Worm (Caenorhabditis elegans): ENCODE data around the gene nspc-15.

Gene nspc-15

ce11 chrX:12362951-12363486, 2.5 kb downstream of the nspc-15 start:
- TF ChIP-seq hmg-4 (GFP tag; optimal IDR thresholded peaks at IDR 0.05) (no peak), F13C5.2 (tag; optimal IDR thresholded peaks at IDR 0.05) (peak; percentile 49)

ce11 chrX:12364804-12365203, 4.3 kb downstream of the nspc-15 start, which contains the start of gene F19H6.5:
Gene F19H6.5, minus strand, starts transcription at chrX:12364904.
- TF ChIP-seq pes-1 (GFP tag; IDR thresholded peaks at IDR 0.05) (no peak), ceh-36 (tag; optimal IDR thresholded peaks at IDR 0.05) (no peak), hnd-1 (tag; optimal IDR thresholded peaks at IDR 0.05) (no peak), scrt-1 (GFP tag; IDR thresholded peaks at IDR 0.05) (no peak), F13C5.2 (tag; optimal IDR thresholded peaks at IDR 0.05) (no peak), B0310.2 (tag; optimal IDR thresholded peaks at IDR 0.05) (no peak)

ce11 chrX:12365388-12365787, 4.8 kb downstream of the nspc-15 start, which contains the start of gene F19H6.4:
Gene F19H6.4, plus strand, starts transcription at chrX:12365688.
- no peak for TF ChIP-seq F13C5.2 (tag; optimal IDR thresholded peaks at IDR 0.05)
- TF ChIP-seq hmg-4 (GFP tag; optimal IDR thresholded peaks at IDR 0.05), result no peak
- TF ChIP-seq hnd-1 (tag; optimal IDR thresholded peaks at IDR 0.05), result no peak

ce11 chrX:12367498-12367897, 7.0 kb downstream of the nspc-15 start:
- TF ChIP-seq hmbx-1 (tag; optimal IDR thresholded peaks at IDR 0.05) (peak; percentile 39), tra-4 (tag; optimal IDR thresholded peaks at IDR 0.05) (no peak), ceh-13 (GFP tag; optimal IDR thresholded peaks at IDR 0.05) (peak; percentile 55), scrt-1 (GFP tag; IDR thresholded peaks at IDR 0.05) (peak; percentile 80), B0310.2 (tag; optimal IDR thresholded peaks at IDR 0.05) (peak; percentile 39), sea-1 (GFP tag; conservative IDR thresholded peaks at IDR 0.05) (peak; percentile 71; the same call in 1 of the 2 replicates), ama-1 (optimal IDR thresholded peaks at IDR 0.05) (no peak), aly-1 (tag; optimal IDR thresholded peaks at IDR 0.05) (peak; percentile 59), hmg-4 (GFP tag; optimal IDR thresholded peaks at IDR 0.05) (peak; percentile 66), tbx-37 (GFP tag; conservative IDR thresholded peaks at IDR 0.05) (peak; percentile 60; the same call in 1 of the 2 replicates), flt-1 (GFP tag; IDR thresholded peaks at IDR 0.05) (peak; percentile 84), F13C5.2 (tag; optimal IDR thresholded peaks at IDR 0.05) (peak; percentile 84), ceh-36 (tag; optimal IDR thresholded peaks at IDR 0.05) (peak; percentile 60), hnd-1 (tag; optimal IDR thresholded peaks at IDR 0.05) (peak; percentile 47), ets-7 (tag; optimal IDR thresholded peaks at IDR 0.05) (peak; percentile 26), pes-1 (GFP tag; IDR thresholded peaks at IDR 0.05) (no peak; the same call in none of the 2 replicates), tbx-11 (GFP tag; IDR thresholded peaks at IDR 0.05) (peak; percentile 82)

- TF ChIP-seq aly-1 (tag; optimal IDR thresholded peaks at IDR 0.05) (no peak), tbx-11 (GFP tag; IDR thresholded peaks at IDR 0.05) (no peak), F13C5.2 (tag; optimal IDR thresholded peaks at IDR 0.05) (no peak), flt-1 (GFP tag; IDR thresholded peaks at IDR 0.05) (no peak)
Measured at ce11 chrX:12371321-12371720, 10.8 kb downstream of the nspc-15 start, which contains the start of gene rif-1.2. Gene rif-1.2, minus strand, starts transcription at chrX:12371421.

ce11 chrX:12375783-12376182, 15.2 kb downstream of the nspc-15 start:
- TF ChIP-seq ets-7 (tag; optimal IDR thresholded peaks at IDR 0.05), result no peak
- no peak for TF ChIP-seq sea-1 (GFP tag; conservative IDR thresholded peaks at IDR 0.05)
- TF ChIP-seq tbx-37 (GFP tag; conservative IDR thresholded peaks at IDR 0.05), result no peak
- no peak for TF ChIP-seq flt-1 (GFP tag; IDR thresholded peaks at IDR 0.05)
- TF ChIP-seq F13C5.2 (tag; optimal IDR thresholded peaks at IDR 0.05), result no peak
- TF ChIP-seq B0310.2 (tag; optimal IDR thresholded peaks at IDR 0.05), result no peak
- no peak for TF ChIP-seq ama-1 (optimal IDR thresholded peaks at IDR 0.05)
- TF ChIP-seq aly-1 (tag; optimal IDR thresholded peaks at IDR 0.05), result no peak

ce11 chrX:12378293-12378692, 17.7 kb downstream of the nspc-15 start, which contains the start of gene glb-13:
Gene glb-13, minus strand, starts transcription at chrX:12378393.
- no peak for TF ChIP-seq hmbx-1 (tag; optimal IDR thresholded peaks at IDR 0.05)
- TF ChIP-seq ets-7 (tag; optimal IDR thresholded peaks at IDR 0.05), result no peak
- no peak for TF ChIP-seq pes-1 (GFP tag; IDR thresholded peaks at IDR 0.05)
- no peak for TF ChIP-seq scrt-1 (GFP tag; IDR thresholded peaks at IDR 0.05)
- no peak for TF ChIP-seq tbx-37 (GFP tag; conservative IDR thresholded peaks at IDR 0.05)
- TF ChIP-seq hnd-1 (tag; optimal IDR thresholded peaks at IDR 0.05), result no peak
- TF ChIP-seq B0310.2 (tag; optimal IDR thresholded peaks at IDR 0.05), result no peak
- no peak for TF ChIP-seq flt-1 (GFP tag; IDR thresholded peaks at IDR 0.05)
- no peak for TF ChIP-seq ceh-36 (tag; optimal IDR thresholded peaks at IDR 0.05)
- TF ChIP-seq hmg-4 (GFP tag; optimal IDR thresholded peaks at IDR 0.05), result no peak
- TF ChIP-seq tra-4 (tag; optimal IDR thresholded peaks at IDR 0.05), result no peak
- no peak for TF ChIP-seq ceh-13 (GFP tag; optimal IDR thresholded peaks at IDR 0.05)
- TF ChIP-seq sea-1 (GFP tag; conservative IDR thresholded peaks at IDR 0.05), result no peak
- no peak for TF ChIP-seq aly-1 (tag; optimal IDR thresholded peaks at IDR 0.05)
- no peak for TF ChIP-seq F13C5.2 (tag; optimal IDR thresholded peaks at IDR 0.05)
- no peak for TF ChIP-seq ama-1 (optimal IDR thresholded peaks at IDR 0.05)
- TF ChIP-seq tbx-11 (GFP tag; IDR thresholded peaks at IDR 0.05), result no peak

- TF ChIP-seq aly-1 (tag; optimal IDR thresholded peaks at IDR 0.05) (no peak), ama-1 (optimal IDR thresholded peaks at IDR 0.05) (no peak)
Measured at ce11 chrX:12391380-12391779, 30.8 kb downstream of the nspc-15 start, which contains the start of gene nekl-3. Gene nekl-3, minus strand, starts transcription at chrX:12391480.

All from whole organism, early embryonic.